Worm (Caenorhabditis elegans) whole organism, late embryonic: ENCODE measurements around the gene acc-1.

ENCODE experiments used
- K09A11.1 ChIP-seq: sonication (generic microtip); optimal IDR thresholded peaks from 2 replicates; lab custom pipeline; 2017; ENCODE audit warnings: antibody characterized with exemption, mild to moderate bottlenecking, missing genetic modification characterization, missing compliant biosample characterization; ENCODE audit not compliant: insufficient read depth
- dmd-4 ChIP-seq: sonication (generic microtip); optimal IDR thresholded peaks from 2 replicates; lab custom pipeline; 2016; ENCODE audit warnings: borderline replicate concordance, missing genetic modification characterization, missing compliant biosample characterization
- hlh-30 ChIP-seq: sonication (generic microtip); optimal IDR thresholded peaks from 2 replicates; lab custom pipeline; 2017; ENCODE audit warnings: antibody characterized with exemption, missing genetic modification characterization, missing compliant biosample characterization; ENCODE audit not compliant: insufficient read depth
- rnt-1 ChIP-seq: sonication (generic microtip); optimal IDR thresholded peaks from 2 replicates; lab custom pipeline; 2016; ENCODE audit warnings: missing genetic modification characterization, missing compliant biosample characterization
- sox-4 ChIP-seq: sonication (generic microtip); optimal IDR thresholded peaks from 2 replicates; lab custom pipeline; 2017; ENCODE audit warnings: mild to moderate bottlenecking, missing genetic modification characterization, inconsistent platforms, missing compliant biosample characterization
- unc-3 ChIP-seq, 2 experiments: fragments of 200-800 bp in 1 of 2; sonication (Bioruptor generic) in 1 of 2; sonication (generic microtip) in 1 of 2; conservative IDR thresholded peaks in 1 of 2; optimal IDR thresholded peaks in 1 of 2; 2 replicates each; pipeline versions ENCODE4 v1.3.6 to Lab custom; 2016 to 2022; ENCODE audit warnings: missing compliant biosample characterization in 2 of 2, missing genetic modification characterization in 2 of 2, missing genetic modification reagents in 1 of 2

ce11 chrIV:9614060-9614459 is 43.8 kb upstream of the acc-1 start:
- TF ChIP-seq rnt-1 (tag; lab: Kevin White, UChicago) (no peak), dmd-4 (tag; lab: Kevin White, UChicago) (no peak), sox-4 (tag; lab: Kevin White, UChicago) (no peak), hlh-30 (tag; lab: Kevin White, UChicago) (no peak), unc-3 (GFP tag; conservative IDR thresholded peaks at IDR 0.05; lab: Robert Waterston, UW) (no peak), unc-3 (tag; optimal IDR thresholded peaks at IDR 0.05; lab: Kevin White, UChicago) (no peak), K09A11.1 (tag; lab: Kevin White, UChicago) (no peak)
